Comparison of ENCODE assay signal across 1 worm cellular context in the genomic region with DNA sequence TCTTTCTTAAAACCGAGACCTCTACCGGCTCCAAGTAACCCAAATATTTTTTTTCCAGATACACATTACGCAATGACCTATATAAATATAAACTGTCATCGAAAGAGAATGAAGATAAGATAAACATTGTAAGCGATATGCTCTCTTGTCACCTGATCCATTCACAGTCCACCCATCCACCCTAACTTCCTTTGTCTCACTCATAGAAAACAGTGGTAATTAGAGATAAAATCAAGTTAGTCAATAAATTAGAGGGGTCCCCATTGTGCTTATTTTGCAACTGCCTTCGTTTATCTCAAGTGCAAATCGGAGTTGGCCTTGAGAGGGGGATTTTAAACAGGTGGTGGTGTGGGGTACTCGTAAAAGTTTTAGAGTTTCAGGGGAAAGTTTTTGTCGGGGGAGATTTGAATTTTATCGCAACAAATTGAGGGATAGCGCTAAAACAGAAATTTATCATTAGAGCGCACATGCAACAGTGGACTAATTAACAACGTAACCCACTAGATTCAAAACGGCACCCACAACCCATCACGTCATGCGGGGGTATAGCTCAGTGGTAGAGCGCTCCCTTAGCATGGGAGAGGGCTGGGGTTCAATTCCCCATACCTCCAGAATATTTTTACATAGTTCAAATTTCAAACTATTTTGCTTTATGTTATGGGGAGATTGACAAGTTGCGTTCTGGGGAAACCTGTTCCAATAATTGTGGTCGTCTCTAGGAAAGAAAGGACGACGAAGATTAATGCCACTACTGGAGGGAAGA.
A peak's percentile ranks its signal among the peaks of the same experiment; 100 is the strongest.
TF ChIP-seq lines count a peak whose summit lies in the region.

No protein-coding gene starts in this region.

TF ChIP-seq in whole organism, young adult, 124 proteins besides CTCF, POLR2A, EP300 and RAD21 (continued from another document):
- TF ChIP-seq nhr-90 (tag; optimal IDR thresholded peaks at IDR 0.05; lab: Kevin White, UChicago) = peak; percentile 69
- TF ChIP-seq akir-1 (GFP tag; optimal IDR thresholded peaks at IDR 0.05; lab: Kevin White, UChicago) = no peak
- TF ChIP-seq ama-1 (optimal IDR thresholded peaks at IDR 0.05; lab: Kevin White, UChicago) = no peak
- TF ChIP-seq ama-1 (GFP tag; optimal IDR thresholded peaks at IDR 0.05; lab: Kevin White, UChicago) = peak; percentile 50 to 56
- no peak for TF ChIP-seq nfya-1 (tag; optimal IDR thresholded peaks at IDR 0.05; lab: Kevin White, UChicago; ENCODE audit: borderline replicate concordance, insufficient read depth)
- TF ChIP-seq rec-8 (tag; optimal IDR thresholded peaks at IDR 0.05; lab: Kevin White, UChicago) = peak; percentile 46 to 60
- TF ChIP-seq xnd-1 (tag; optimal IDR thresholded peaks at IDR 0.05; lab: Kevin White, UChicago) = no peak
- TF ChIP-seq Y53G8AR.9 (GFP tag; conservative IDR thresholded peaks at IDR 0.05; lab: Robert Waterston, UW) = peak; percentile 69; the same call in 1 of the 2 replicates
- TF ChIP-seq ceh-79 (tag; optimal IDR thresholded peaks at IDR 0.05; lab: Kevin White, UChicago) = peak; percentile 32
- peak; percentile 59 for TF ChIP-seq athp-1 (tag; optimal IDR thresholded peaks at IDR 0.05; lab: Kevin White, UChicago)
- TF ChIP-seq egrh-3 (GFP tag; IDR thresholded peaks at IDR 0.05; lab: Robert Waterston, UW) = peak; percentile 35; the same call in 1 of the 2 replicates
- TF ChIP-seq aptf-3 (GFP tag; IDR thresholded peaks at IDR 0.05; lab: Robert Waterston, UW) = no peak
- TF ChIP-seq cebp-2 (GFP tag; IDR thresholded peaks at IDR 0.05; lab: Robert Waterston, UW) = peak; percentile 85; the same call in 1 of the 2 replicates
- no peak for TF ChIP-seq sdz-38 (tag; optimal IDR thresholded peaks at IDR 0.05; lab: Kevin White, UChicago)
- TF ChIP-seq hrde-1 (tag; optimal IDR thresholded peaks at IDR 0.05; lab: Kevin White, UChicago; ENCODE audit: borderline replicate concordance) = peak; percentile 28
